Fruit fly (Drosophila melanogaster): ENCODE measurements around the gene CG44362.

DNA sequence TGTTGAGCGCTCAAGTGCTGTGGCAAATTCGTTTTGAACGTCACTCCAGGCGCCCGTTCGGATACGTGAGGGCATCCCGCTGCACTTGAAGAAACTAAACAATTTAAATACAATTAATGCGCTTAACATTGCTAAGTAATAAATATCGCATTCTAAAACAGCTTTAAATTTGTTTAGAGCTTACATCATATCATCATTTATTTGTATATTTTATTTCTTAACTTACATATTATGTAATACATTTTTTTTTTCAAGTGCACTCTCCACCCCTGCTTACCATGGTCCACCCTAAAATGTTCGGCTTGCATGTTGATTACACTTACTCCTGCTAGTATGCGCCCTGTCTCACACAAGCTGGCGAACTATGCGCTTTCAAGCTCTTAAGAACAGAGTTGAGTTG lies 18.0 kb downstream of the CG44362 start:
- no peak for TF ChIP-seq CG5204 (GFP tag; optimal IDR thresholded peaks at IDR 0.05)
- no peak for TF ChIP-seq Hr96 (GFP tag; optimal IDR thresholded peaks at IDR 0.05)
- TF ChIP-seq kay (GFP tag; ENCODE audit: borderline replicate concordance), result no peak
- TF ChIP-seq tj (GFP tag; optimal IDR thresholded peaks at IDR 0.05), result no peak

Data from whole organism, adult.